Fruit fly (Drosophila melanogaster) whole organism, embryonic: ENCODE data around the gene Gs2.

Experiments used
- Atf6 ChIP-seq: fragments of 200-800 bp; sonication (Bioruptor generic); IDR thresholded peaks from 2 replicates; pipeline ENCODE4 v1.3.6; 2022; ENCODE audit warnings: missing biosample characterization, missing genetic modification characterization
- CG10979 ChIP-seq: fragments of 200-800 bp; sonication (Bioruptor generic); optimal IDR thresholded peaks from 2 replicates; lab custom pipeline; 2018; ENCODE audit warnings: missing biosample characterization, mild to moderate bottlenecking, missing genetic modification characterization, moderate library complexity
- CG11696 ChIP-seq: fragments of 200-800 bp; sonication (Bioruptor generic); IDR thresholded peaks from 2 replicates; pipeline ENCODE4 v1.3.6; 2022; ENCODE audit warnings: missing biosample characterization, missing genetic modification characterization
- CG12744 ChIP-seq: fragments of 200-800 bp; sonication (Bioruptor generic); optimal IDR thresholded peaks from 2 replicates; lab custom pipeline; 2016; ENCODE audit warnings: missing biosample characterization, missing genetic modification characterization
- CG14710 ChIP-seq: fragments of 200-800 bp; sonication (Bioruptor generic); optimal IDR thresholded peaks from 3 replicates; lab custom pipeline; 2019; ENCODE audit warnings: missing biosample characterization, mild to moderate bottlenecking, missing genetic modification characterization, moderate library complexity
- CG14965 ChIP-seq: fragments of 200-800 bp; sonication (Bioruptor generic); optimal IDR thresholded peaks from 2 replicates; lab custom pipeline; 2016; ENCODE audit warnings: missing biosample characterization, missing genetic modification characterization, borderline replicate concordance
- CG15601 ChIP-seq: fragments of 200-800 bp; sonication (Bioruptor generic); optimal IDR thresholded peaks from 3 replicates; lab custom pipeline; 2019; ENCODE audit warnings: missing biosample characterization, mild to moderate bottlenecking, missing genetic modification characterization, moderate library complexity
- CG17361 ChIP-seq: fragments of 200-800 bp; sonication (Bioruptor generic); IDR thresholded peaks from 3 replicates; pipeline ENCODE4 v1.3.6; 2022; ENCODE audit warnings: missing biosample characterization, missing genetic modification characterization
- CG2116 ChIP-seq: fragments of 200-800 bp; sonication (Bioruptor generic); optimal IDR thresholded peaks from 3 replicates; lab custom pipeline; 2018; ENCODE audit warnings: missing biosample characterization, mild to moderate bottlenecking, missing genetic modification characterization
- CG30431 ChIP-seq: fragments of 200-800 bp; sonication (Bioruptor generic); optimal IDR thresholded peaks from 2 replicates; lab custom pipeline; 2017; ENCODE audit warnings: missing biosample characterization, missing genetic modification characterization
- CG31224 ChIP-seq: fragments of 200-800 bp; sonication (Bioruptor generic); IDR thresholded peaks from 2 replicates; pipeline ENCODE4 v1.3.6; 2022; ENCODE audit warnings: missing biosample characterization, missing genetic modification characterization
- CG3281 ChIP-seq: fragments of 200-800 bp; sonication (Bioruptor generic); optimal IDR thresholded peaks from 3 replicates; lab custom pipeline; 2017; ENCODE audit warnings: missing biosample characterization, mild to moderate bottlenecking, missing genetic modification characterization
- CG34224 ChIP-seq: fragments of 200-800 bp; sonication (Bioruptor generic); IDR thresholded peaks from 3 replicates; pipeline ENCODE4 v1.3.6; 2022; ENCODE audit warnings: missing biosample characterization, missing genetic modification characterization; ENCODE audit not compliant: partially characterized antibody
- CG4282 ChIP-seq: fragments of 200-800 bp; sonication (Bioruptor generic); optimal IDR thresholded peaks from 2 replicates; lab custom pipeline; 2016; ENCODE audit warnings: missing biosample characterization, missing genetic modification characterization
- CG4730 ChIP-seq: fragments of 200-800 bp; sonication (Bioruptor generic); IDR thresholded peaks from 2 replicates; pipeline ENCODE4 v1.3.6; 2022; ENCODE audit warnings: missing biosample characterization, missing genetic modification characterization
- CG5245 ChIP-seq: fragments of 200-800 bp; sonication (Bioruptor generic); optimal IDR thresholded peaks from 3 replicates; lab custom pipeline; 2016; ENCODE audit warnings: missing biosample characterization, missing genetic modification characterization
- CG6854 ChIP-seq: fragments of 200-800 bp; sonication (Bioruptor generic); optimal IDR thresholded peaks from 3 replicates; lab custom pipeline; 2017; ENCODE audit warnings: missing biosample characterization, mild to moderate bottlenecking, missing genetic modification characterization
- CG8281 ChIP-seq: fragments of 200-800 bp; sonication (Bioruptor generic); optimal IDR thresholded peaks from 2 replicates; lab custom pipeline; 2018; ENCODE audit warnings: missing biosample characterization, mild to moderate bottlenecking, missing genetic modification characterization, moderate library complexity
- CG9215 ChIP-seq: fragments of 200-800 bp; sonication (Bioruptor generic); IDR thresholded peaks from 2 replicates; pipeline ENCODE4 v1.3.6; 2022; ENCODE audit warnings: missing biosample characterization, missing genetic modification characterization
- CG9932 ChIP-seq: fragments of 200-800 bp; sonication (Bioruptor generic); IDR thresholded peaks from 2 replicates; pipeline ENCODE4 v1.3.6; 2022; ENCODE audit warnings: missing biosample characterization, missing genetic modification characterization
- Camta ChIP-seq: fragments of 200-800 bp; sonication (Bioruptor generic); optimal IDR thresholded peaks from 2 replicates; lab custom pipeline; 2016; ENCODE audit warnings: missing biosample characterization, missing genetic modification characterization
- Fer2 ChIP-seq: fragments of 200-800 bp; sonication (Bioruptor generic); optimal IDR thresholded peaks from 2 replicates; lab custom pipeline; 2018; ENCODE audit warnings: missing biosample characterization, mild to moderate bottlenecking, missing genetic modification characterization, moderate library complexity
- Hmr ChIP-seq: fragments of 200-800 bp; sonication (Bioruptor generic); optimal IDR thresholded peaks from 3 replicates; lab custom pipeline; 2017; ENCODE audit warnings: mild to moderate bottlenecking, missing biosample characterization, missing genetic modification reagents, missing genetic modification characterization
- Hsf ChIP-seq: fragments of 200-800 bp; sonication (Bioruptor generic); optimal IDR thresholded peaks from 3 replicates; lab custom pipeline; 2016; ENCODE audit warnings: missing biosample characterization, missing genetic modification characterization
- Lim3 ChIP-seq: fragments of 200-800 bp; sonication (Bioruptor generic); IDR thresholded peaks from 2 replicates; pipeline ENCODE4 v1.3.6; 2022; ENCODE audit warnings: missing biosample characterization, missing genetic modification characterization
- Lpt ChIP-seq: fragments of >200 bp; optimal IDR thresholded peaks from 2 replicates; lab custom pipeline; 2018; ENCODE audit warnings: missing biosample characterization, missing genetic modification characterization
- NC2β ChIP-seq: fragments of 200-800 bp; sonication (Bioruptor generic); optimal IDR thresholded peaks from 2 replicates; lab custom pipeline; 2016; ENCODE audit warnings: missing biosample characterization, missing genetic modification characterization
- NK7.1 ChIP-seq: fragments of 200-800 bp; sonication (Bioruptor generic); optimal IDR thresholded peaks from 3 replicates; lab custom pipeline; 2016; ENCODE audit warnings: missing biosample characterization, missing genetic modification characterization
- Nf-YA ChIP-seq: fragments of 200-800 bp; sonication (Bioruptor generic); IDR thresholded peaks from 2 replicates; pipeline ENCODE4 v1.3.6; 2022; ENCODE audit warnings: missing biosample characterization, missing genetic modification characterization
- Nf-YC ChIP-seq: fragments of 200-800 bp; optimal IDR thresholded peaks from 3 replicates; lab custom pipeline; 2019; ENCODE audit warnings: missing biosample characterization, mild to moderate bottlenecking, missing genetic modification characterization, moderate library complexity
- Oli ChIP-seq: fragments of 200-800 bp; sonication (Bioruptor generic); optimal IDR thresholded peaks from 2 replicates; lab custom pipeline; 2018; ENCODE audit warnings: missing biosample characterization, mild to moderate bottlenecking, missing genetic modification characterization, moderate library complexity
- Xrp1 ChIP-seq: fragments of 200-800 bp; sonication (Bioruptor generic); IDR thresholded peaks from 2 replicates; pipeline ENCODE4 v1.3.6; 2022; ENCODE audit warnings: missing biosample characterization, missing genetic modification characterization
- crol ChIP-seq: fragments of 200-800 bp; sonication (Bioruptor generic); IDR thresholded peaks from 2 replicates; pipeline ENCODE4 v1.3.6; 2022; ENCODE audit warnings: missing biosample characterization, missing genetic modification characterization
- crp ChIP-seq, 2 experiments: fragments of 200-800 bp; sonication (Bioruptor generic); optimal IDR thresholded peaks; 2 replicates in 1 of 2; 3 replicates in 1 of 2; lab custom pipeline; 2017; ENCODE audit warnings: missing biosample characterization in 2 of 2, missing genetic modification characterization in 2 of 2, mild to moderate bottlenecking in 1 of 2, moderate library complexity in 1 of 2
- disco-r ChIP-seq: fragments of 200-800 bp; sonication (Bioruptor generic); optimal IDR thresholded peaks from 2 replicates; lab custom pipeline; 2016; ENCODE audit warnings: missing biosample characterization, missing genetic modification characterization
- esg ChIP-seq: fragments of 200-800 bp; sonication (Bioruptor generic); conservative IDR thresholded peaks from 2 replicates; pipeline ENCODE4 v1.3.6; 2022; ENCODE audit warnings: missing biosample characterization, missing genetic modification characterization
- fd3F ChIP-seq: fragments of 200-800 bp; sonication (Bioruptor generic); optimal IDR thresholded peaks from 2 replicates; lab custom pipeline; 2018; ENCODE audit warnings: missing biosample characterization, mild to moderate bottlenecking, missing genetic modification characterization, moderate library complexity
- inv ChIP-seq: fragments of 200-800 bp; sonication (Bioruptor generic); IDR thresholded peaks from 2 replicates; pipeline ENCODE4 v1.3.6; 2022; ENCODE audit warnings: missing biosample characterization, missing genetic modification characterization; ENCODE audit not compliant: partially characterized antibody
- mld ChIP-seq: fragments of 200-800 bp; sonication (Bioruptor generic); IDR thresholded peaks from 3 replicates; pipeline ENCODE4 v1.3.6; 2022; ENCODE audit warnings: missing biosample characterization, missing genetic modification characterization; ENCODE audit not compliant: partially characterized antibody
- odd ChIP-seq: fragments of 200-800 bp; sonication (Bioruptor generic); optimal IDR thresholded peaks from 2 replicates; lab custom pipeline; 2017; ENCODE audit warnings: missing biosample characterization, mild to moderate bottlenecking, missing genetic modification characterization
- psq ChIP-seq: fragments of 200-800 bp; sonication (Bioruptor generic); optimal IDR thresholded peaks from 2 replicates; lab custom pipeline; 2017; ENCODE audit warnings: missing biosample characterization, missing genetic modification characterization
- pzg ChIP-seq: fragments of 200-800 bp; sonication (Bioruptor generic); optimal IDR thresholded peaks from 3 replicates; lab custom pipeline; 2018; ENCODE audit warnings: missing biosample characterization, mild to moderate bottlenecking, missing genetic modification characterization, moderate library complexity
- schlank ChIP-seq: fragments of 200-800 bp; sonication (Bioruptor generic); optimal IDR thresholded peaks from 2 replicates; lab custom pipeline; 2018; ENCODE audit warnings: missing biosample characterization, mild to moderate bottlenecking, missing genetic modification characterization
- shn ChIP-seq: fragments of 200-800 bp; sonication (Bioruptor generic); optimal IDR thresholded peaks from 3 replicates; lab custom pipeline; 2016; ENCODE audit warnings: missing biosample characterization, missing genetic modification characterization
- sim ChIP-seq: fragments of 200-800 bp; sonication (Bioruptor generic); IDR thresholded peaks from 2 replicates; pipeline ENCODE4 v1.3.6; 2022; ENCODE audit warnings: missing biosample characterization, missing genetic modification characterization
- slbo ChIP-seq: fragments of 200-800 bp; sonication (Bioruptor generic); IDR thresholded peaks from 2 replicates; pipeline ENCODE4 v1.3.6; 2022; ENCODE audit warnings: missing biosample characterization, missing genetic modification characterization
- wek ChIP-seq: fragments of 200-800 bp; sonication (Bioruptor generic); optimal IDR thresholded peaks from 3 replicates; lab custom pipeline; 2018; ENCODE audit warnings: missing biosample characterization, mild to moderate bottlenecking, missing genetic modification characterization, moderate library complexity
- zen ChIP-seq: fragments of 200-800 bp; sonication (Bioruptor generic); optimal IDR thresholded peaks from 3 replicates; lab custom pipeline; 2018; ENCODE audit warnings: missing biosample characterization, mild to moderate bottlenecking, missing genetic modification characterization, moderate library complexity
- zf30C ChIP-seq: fragments of 200-800 bp; sonication (Bioruptor generic); optimal IDR thresholded peaks from 3 replicates; lab custom pipeline; 2018; ENCODE audit warnings: missing biosample characterization, mild to moderate bottlenecking, missing genetic modification characterization
- zfh1 ChIP-seq: fragments of 200-800 bp; sonication (Bioruptor generic); IDR thresholded peaks from 3 replicates; pipeline ENCODE4 v1.3.6; 2022; ENCODE audit warnings: missing biosample characterization, missing genetic modification characterization

The Gs2 gene

dm6 chrX:11449476-11450119, 27.0 kb downstream of the Gs2 start (continued):
- TF ChIP-seq esg (GFP tag; lab: Robert Waterston, UW): peak; percentile 83
- TF ChIP-seq crp (GFP tag; optimal IDR thresholded peaks at IDR 0.05; lab: Kevin White, UChicago): peak in 1 of 2 experiments; percentile 22
- TF ChIP-seq Camta (GFP tag; lab: Kevin White, UChicago): peak; percentile 82
- TF ChIP-seq Hsf: peak; percentile 83
- peak; percentile 66 for TF ChIP-seq CG11696 (GFP tag; lab: Robert Waterston, UW)
- TF ChIP-seq Nf-YA (GFP tag; lab: Robert Waterston, UW): peak; percentile 71
- peak; percentile 72 for TF ChIP-seq CG30431 (GFP tag; lab: Kevin White, UChicago)
- TF ChIP-seq CG31224 (GFP tag; lab: Robert Waterston, UW): peak; percentile 63
- peak; percentile 61 for TF ChIP-seq Fer2
- peak; percentile 81 for TF ChIP-seq crol
- peak; percentile 85 for TF ChIP-seq CG3281
- TF ChIP-seq CG4730: peak; percentile 80
- TF ChIP-seq inv (GFP tag; lab: Robert Waterston, UW): no peak
- peak; percentile 71 for TF ChIP-seq CG12744 (GFP tag; lab: Kevin White, UChicago)
- peak; percentile 82 for TF ChIP-seq CG17361 (GFP tag; lab: Robert Waterston, UW)
- TF ChIP-seq CG4282: peak; percentile 73
- TF ChIP-seq zen (tag; lab: Kevin White, UChicago): peak; percentile 95
- TF ChIP-seq schlank: peak; percentile 78
- TF ChIP-seq wek (GFP tag; lab: Kevin White, UChicago): peak; percentile 74
- TF ChIP-seq slbo (GFP tag; lab: Robert Waterston, UW): peak; percentile 89
- TF ChIP-seq CG6854 (GFP tag; lab: Kevin White, UChicago): peak; percentile 65
- TF ChIP-seq zf30C (GFP tag; lab: Kevin White, UChicago): no peak
- peak; percentile 50 for TF ChIP-seq CG15601 (tag; lab: Kevin White, UChicago)
- peak; percentile 86 for TF ChIP-seq Xrp1 (GFP tag; lab: Robert Waterston, UW)
- peak; percentile 37 for TF ChIP-seq CG2116 (GFP tag; lab: Kevin White, UChicago)
- no peak for TF ChIP-seq CG34224 (GFP tag; lab: Robert Waterston, UW)
- TF ChIP-seq sim: peak; percentile 52; the same call in 1 of the 2 replicates
- peak; percentile 73 for TF ChIP-seq NC2β (GFP tag; lab: Kevin White, UChicago)
- peak; percentile 74 for TF ChIP-seq shn (GFP tag; lab: Kevin White, UChicago)
- peak; percentile 86 for TF ChIP-seq zfh1 (GFP tag; lab: Robert Waterston, UW)
- no peak for TF ChIP-seq Lpt (GFP tag; lab: Kevin White, UChicago)
- TF ChIP-seq mld (GFP tag; lab: Robert Waterston, UW): no peak
- peak; percentile 44 for TF ChIP-seq CG14710 (tag; lab: Kevin White, UChicago)
- peak; percentile 74 for TF ChIP-seq CG5245 (GFP tag; lab: Kevin White, UChicago)
- peak; percentile 5 for TF ChIP-seq pzg (GFP tag; lab: Kevin White, UChicago)
- TF ChIP-seq CG8281 (tag; lab: Kevin White, UChicago): peak; percentile 59
- TF ChIP-seq Lim3 (GFP tag; lab: Robert Waterston, UW): peak; percentile 57; the same call in 1 of the 2 replicates
- TF ChIP-seq fd3F (GFP tag; lab: Kevin White, UChicago): peak; percentile 80
- TF ChIP-seq disco-r (GFP tag; lab: Kevin White, UChicago): peak; percentile 47
- peak; percentile 83 for TF ChIP-seq Hmr (GFP tag; lab: Kevin White, UChicago)
- peak; percentile 85 for TF ChIP-seq Atf6
- peak; percentile 35 for TF ChIP-seq CG14965 (GFP tag; lab: Kevin White, UChicago)
- peak; percentile 61 for TF ChIP-seq NK7.1
- TF ChIP-seq psq (GFP tag; lab: Kevin White, UChicago): no peak
- TF ChIP-seq CG9215: peak; percentile 82
- TF ChIP-seq CG9932 (GFP tag; lab: Robert Waterston, UW): peak; percentile 86
- peak; percentile 89 for TF ChIP-seq Oli (tag; lab: Kevin White, UChicago)
- TF ChIP-seq CG10979 (tag; lab: Kevin White, UChicago): peak; percentile 71
- TF ChIP-seq odd (GFP tag; lab: Kevin White, UChicago): peak; percentile 84
- TF ChIP-seq Nf-YC (tag; lab: Kevin White, UChicago): peak; percentile 78
